Fruit fly (Drosophila melanogaster) whole organism, prepupa: ENCODE measurements around the gene CG34323.

Experiments
- CG10631 ChIP-seq: fragments of 200-800 bp; sonication (Bioruptor generic); optimal IDR thresholded peaks from 2 replicates; lab custom pipeline; 2016; ENCODE audit warnings: missing biosample characterization, missing genetic modification characterization
- CG10669 ChIP-seq: fragments of 200-800 bp; sonication (Bioruptor generic); optimal IDR thresholded peaks from 3 replicates; lab custom pipeline; 2018; ENCODE audit warnings: missing biosample characterization, mild to moderate bottlenecking, missing genetic modification characterization, moderate library complexity
- CG11294 ChIP-seq: fragments of 200-800 bp; sonication (Bioruptor generic); IDR thresholded peaks from 2 replicates; pipeline ENCODE4 v1.3.6; 2022; ENCODE audit warnings: missing biosample characterization, missing genetic modification characterization
- CG11762 ChIP-seq: fragments of 200-800 bp; sonication (Bioruptor generic); optimal IDR thresholded peaks from 3 replicates; lab custom pipeline; 2016; ENCODE audit warnings: missing biosample characterization, missing genetic modification characterization; ENCODE audit not compliant: insufficient read depth
- CG11902 ChIP-seq: fragments of 200-800 bp; sonication (Bioruptor generic); optimal IDR thresholded peaks from 3 replicates; lab custom pipeline; 2016; ENCODE audit warnings: missing biosample characterization, missing genetic modification characterization
- CG15336 ChIP-seq: fragments of 200-800 bp; sonication (Bioruptor generic); IDR thresholded peaks from 2 replicates; pipeline ENCODE4 v1.3.6; 2022; ENCODE audit warnings: missing biosample characterization, missing genetic modification characterization
- CG1621 ChIP-seq: fragments of 200-800 bp; sonication (Bioruptor generic); optimal IDR thresholded peaks from 3 replicates; lab custom pipeline; 2018; ENCODE audit warnings: missing biosample characterization, mild to moderate bottlenecking, missing genetic modification characterization
- CG3032 ChIP-seq: fragments of 200-800 bp; optimal IDR thresholded peaks from 2 replicates; lab custom pipeline; 2019; ENCODE audit warnings: missing biosample characterization, mild to moderate bottlenecking, missing genetic modification characterization, moderate library complexity
- CG31627 ChIP-seq: fragments of 200-800 bp; sonication (Bioruptor generic); optimal IDR thresholded peaks from 3 replicates; lab custom pipeline; 2016; ENCODE audit warnings: missing biosample characterization, missing genetic modification characterization
- CG34406 ChIP-seq: fragments of 200-800 bp; sonication (Bioruptor generic); optimal IDR thresholded peaks from 3 replicates; lab custom pipeline; 2016; ENCODE audit warnings: missing biosample characterization, missing genetic modification characterization
- CG4318 ChIP-seq: fragments of 200-800 bp; sonication (Bioruptor generic); optimal IDR thresholded peaks from 3 replicates; lab custom pipeline; 2017; ENCODE audit warnings: missing biosample characterization, mild to moderate bottlenecking, missing genetic modification characterization
- CG6163 ChIP-seq: fragments of 200-800 bp; sonication (Bioruptor generic); IDR thresholded peaks from 3 replicates; pipeline ENCODE4 v1.3.6; 2022; ENCODE audit warnings: missing biosample characterization, missing genetic modification characterization
- CG6276 ChIP-seq: fragments of 200-800 bp; sonication (Bioruptor generic); optimal IDR thresholded peaks from 2 replicates; lab custom pipeline; 2017; ENCODE audit warnings: missing biosample characterization, mild to moderate bottlenecking, missing genetic modification characterization
- CG6792 ChIP-seq: fragments of 200-800 bp; sonication (Bioruptor generic); optimal IDR thresholded peaks from 3 replicates; lab custom pipeline; 2016; ENCODE audit warnings: missing biosample characterization, missing genetic modification characterization
- CG6854 ChIP-seq: fragments of 200-800 bp; sonication (Bioruptor generic); optimal IDR thresholded peaks from 2 replicates; lab custom pipeline; 2017; ENCODE audit warnings: missing biosample characterization, mild to moderate bottlenecking, missing genetic modification characterization
- CG8119 ChIP-seq: fragments of 200-800 bp; sonication (Bioruptor generic); IDR thresholded peaks from 3 replicates; pipeline ENCODE4 v1.3.6; 2022; ENCODE audit warnings: missing biosample characterization, missing genetic modification characterization
- CG8319 ChIP-seq: fragments of 200-800 bp; sonication (Bioruptor generic); optimal IDR thresholded peaks from 3 replicates; lab custom pipeline; 2016; ENCODE audit warnings: missing biosample characterization, missing genetic modification characterization
- Eip75B ChIP-seq: fragments of 200-800 bp; sonication (Bioruptor generic); optimal IDR thresholded peaks from 3 replicates; lab custom pipeline; 2016; ENCODE audit warnings: missing biosample characterization, missing genetic modification characterization
- Eip78C ChIP-seq: fragments of 200-800 bp; sonication (Bioruptor generic); peaks from one replicate; lab custom pipeline; 2016; ENCODE audit warnings: missing biosample characterization, missing genetic modification characterization
- Eip93F ChIP-seq: fragments of 200-800 bp; sonication (Bioruptor generic); optimal IDR thresholded peaks from 2 replicates; lab custom pipeline; 2016; ENCODE audit warnings: missing biosample characterization, mild to moderate bottlenecking, missing genetic modification characterization
- Ets96B ChIP-seq: fragments of 200-800 bp; optimal IDR thresholded peaks from 2 replicates; lab custom pipeline; 2019; ENCODE audit warnings: missing biosample characterization, mild to moderate bottlenecking, missing genetic modification characterization, moderate library complexity
- Hr38 ChIP-seq: sonication (Bioruptor generic); optimal IDR thresholded peaks from 2 replicates; lab custom pipeline; 2016; ENCODE audit warnings: missing biosample characterization, missing genetic modification characterization
- Hr39 ChIP-seq: fragments of 200-800 bp; sonication (Bioruptor generic); optimal IDR thresholded peaks from 2 replicates; lab custom pipeline; 2016; ENCODE audit warnings: missing biosample characterization, missing genetic modification characterization
- Hr4 ChIP-seq: fragments of 200-800 bp; sonication (Bioruptor generic); optimal IDR thresholded peaks from 3 replicates; lab custom pipeline; 2016; ENCODE audit warnings: missing biosample characterization, missing genetic modification characterization
- Lpt ChIP-seq: fragments of 200-800 bp; sonication (Bioruptor generic); optimal IDR thresholded peaks from 3 replicates; lab custom pipeline; 2016; ENCODE audit warnings: missing biosample characterization, missing genetic modification characterization
- Sox15 ChIP-seq: fragments of 200-800 bp; sonication (Bioruptor generic); optimal IDR thresholded peaks from 3 replicates; lab custom pipeline; 2016; ENCODE audit warnings: missing biosample characterization, missing genetic modification characterization
- achi ChIP-seq: fragments of 200-800 bp; sonication (Bioruptor generic); optimal IDR thresholded peaks from 3 replicates; lab custom pipeline; 2016; ENCODE audit warnings: missing biosample characterization, missing genetic modification characterization
- acj6 ChIP-seq: fragments of 200-800 bp; sonication (Bioruptor generic); optimal IDR thresholded peaks from 3 replicates; lab custom pipeline; 2016; ENCODE audit warnings: missing biosample characterization, missing genetic modification characterization
- cyc ChIP-seq: fragments of 200-800 bp; sonication (Bioruptor generic); optimal IDR thresholded peaks from 3 replicates; lab custom pipeline; 2016; ENCODE audit warnings: missing biosample characterization, missing genetic modification characterization
- dsx ChIP-seq: fragments of 200-800 bp; optimal IDR thresholded peaks from 3 replicates; lab custom pipeline; 2019; ENCODE audit warnings: missing biosample characterization, mild to moderate bottlenecking, missing genetic modification characterization, moderate library complexity; ENCODE audit not compliant: poor library complexity, severe bottlenecking
- eg ChIP-seq: fragments of 200-800 bp; sonication (Bioruptor generic); IDR thresholded peaks from 3 replicates; pipeline ENCODE4 v1.3.6; 2022; ENCODE audit warnings: missing biosample characterization, missing genetic modification characterization
- esn ChIP-seq: fragments of 200-800 bp; sonication (Bioruptor generic); optimal IDR thresholded peaks from 2 replicates; lab custom pipeline; 2016; ENCODE audit warnings: missing biosample characterization, mild to moderate bottlenecking, missing genetic modification characterization, moderate library complexity
- fkh ChIP-seq: fragments of 200-800 bp; sonication (Bioruptor generic); optimal IDR thresholded peaks from 3 replicates; lab custom pipeline; 2017; ENCODE audit warnings: missing biosample characterization, mild to moderate bottlenecking, missing genetic modification characterization, moderate library complexity
- lz ChIP-seq: fragments of 200-800 bp; sonication (Bioruptor generic); optimal IDR thresholded peaks from 3 replicates; lab custom pipeline; 2016; ENCODE audit warnings: missing biosample characterization, missing genetic modification characterization
- net ChIP-seq: fragments of 200-800 bp; sonication (Bioruptor generic); optimal IDR thresholded peaks from 3 replicates; lab custom pipeline; 2016; ENCODE audit warnings: missing biosample characterization, missing genetic modification characterization
- pdm3 ChIP-seq: fragments of 200-800 bp; sonication (Bioruptor generic); optimal IDR thresholded peaks from 3 replicates; lab custom pipeline; 2016; ENCODE audit warnings: missing biosample characterization, missing genetic modification characterization
- spab ChIP-seq: fragments of 200-800 bp; sonication (Bioruptor generic); optimal IDR thresholded peaks from 2 replicates; lab custom pipeline; 2017; ENCODE audit warnings: missing biosample characterization, mild to moderate bottlenecking, missing genetic modification characterization, missing genetic modification reagents
- svp ChIP-seq: fragments of 200-800 bp; sonication (Bioruptor generic); peaks from one replicate; lab custom pipeline; 2016; ENCODE audit warnings: missing biosample characterization, missing genetic modification characterization
- vri ChIP-seq: fragments of 200-800 bp; sonication (Bioruptor generic); optimal IDR thresholded peaks from 3 replicates; lab custom pipeline; 2016; ENCODE audit warnings: missing biosample characterization, mild to moderate bottlenecking, missing genetic modification characterization

Gene CG34323

dm6 chrX:12031400-12031799 lies 38.8 kb upstream of the CG34323 start, which contains the start of gene Cyp311a1:
Gene Cyp311a1 (minus strand): TSS chrX:12031465.
- TF ChIP-seq eg (GFP tag; lab: Robert Waterston, UW) (0 out of 3 replicates have a peak, but pooled peaks have one; percentile 7), CG15336 (GFP tag; lab: Robert Waterston, UW) (peak; percentile 52; the same call in 1 of the 2 replicates), CG8119 (peak; percentile 39; the same call in 1 of the 3 replicates), acj6 (GFP tag; lab: Kevin White, UChicago) (no peak), CG1621 (tag; lab: Kevin White, UChicago) (no peak), Eip78C (GFP tag; lab: Kevin White, UChicago) (peak; percentile 43), cyc (no peak)

- TF ChIP-seq CG1621 (tag; lab: Kevin White, UChicago) (no peak), CG11294 (GFP tag; lab: Robert Waterston, UW) (no peak), CG6792 (GFP tag; lab: Kevin White, UChicago) (no peak), CG6854 (GFP tag; lab: Kevin White, UChicago) (no peak), CG8319 (GFP tag; lab: Kevin White, UChicago) (no peak), CG3032 (tag; lab: Kevin White, UChicago) (no peak), CG4318 (no peak), CG10669 (GFP tag; lab: Kevin White, UChicago) (no peak), eg (GFP tag; lab: Robert Waterston, UW) (no peak), CG6276 (GFP tag; lab: Kevin White, UChicago) (no peak), svp (GFP tag; lab: Kevin White, UChicago) (no peak), Hr38 (GFP tag; lab: Kevin White, UChicago) (no peak), Eip75B (GFP tag; lab: Kevin White, UChicago) (no peak), Lpt (no peak), Hr4 (GFP tag; lab: Kevin White, UChicago) (no peak), CG8119 (no peak), cyc (no peak), lz (GFP tag; lab: Kevin White, UChicago) (no peak), CG11902 (GFP tag; lab: Kevin White, UChicago) (no peak), pdm3 (GFP tag; lab: Kevin White, UChicago) (no peak)
Observed at dm6 chrX:12032136-12032682, 38.0 kb upstream of the CG34323 start, which contains the start of gene Cyp318a1. Gene Cyp318a1 (plus strand): TSS chrX:12032632.

- TF ChIP-seq svp (GFP tag; lab: Kevin White, UChicago) (peak; percentile 60), dsx (no peak)
Observed at dm6 chrX:12034713-12035112, 35.5 kb upstream of the CG34323 start.

dm6 chrX:12035207-12035606 lies 35.0 kb upstream of the CG34323 start:
- TF ChIP-seq svp (GFP tag; lab: Kevin White, UChicago) (no peak), Lpt (no peak), CG31627 (no peak)

DNA sequence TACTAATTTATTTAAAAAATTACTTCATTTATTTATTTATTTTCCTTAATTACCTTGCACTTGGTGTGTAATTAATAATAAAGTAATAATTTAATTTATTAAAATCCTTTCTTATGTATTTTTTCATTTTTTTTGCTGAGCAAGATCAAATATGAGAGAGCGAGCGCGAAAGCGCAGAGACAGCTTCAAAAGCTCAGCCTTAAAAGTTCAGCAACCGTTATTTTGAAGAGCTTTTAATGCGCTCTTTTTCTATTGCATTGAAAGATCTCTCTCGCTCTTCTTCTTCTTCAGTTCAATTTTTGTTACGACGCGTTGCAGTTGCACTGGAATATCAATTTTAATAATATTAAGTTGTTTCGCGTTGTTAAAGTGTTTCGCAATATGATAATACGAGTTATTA lies 26.8 kb upstream of the CG34323 start, which contains the start of gene Ten-a:
Gene Ten-a, plus strand, starts transcription at position 301 of the 400 bp plus-strand sequence.
- TF ChIP-seq net (GFP tag; lab: Kevin White, UChicago) (no peak), Sox15 (GFP tag; lab: Kevin White, UChicago) (no peak), achi (no peak), lz (GFP tag; lab: Kevin White, UChicago) (no peak), Hr39 (GFP tag; lab: Kevin White, UChicago) (no peak), CG6854 (GFP tag; lab: Kevin White, UChicago) (no peak), esn (GFP tag; lab: Kevin White, UChicago) (no peak), spab (GFP tag; lab: Kevin White, UChicago) (no peak), svp (GFP tag; lab: Kevin White, UChicago) (no peak), CG6163 (GFP tag; lab: Robert Waterston, UW) (no peak), CG10631 (GFP tag; lab: Kevin White, UChicago) (no peak), Eip93F (GFP tag; lab: Kevin White, UChicago) (no peak), CG11762 (no peak), Ets96B (no peak), vri (no peak), CG34406 (GFP tag; lab: Kevin White, UChicago) (no peak), fkh (GFP tag; lab: Kevin White, UChicago) (no peak)
- TF ChIP-seq, all 60 proteins: peak for 0
